Worm (Caenorhabditis elegans) whole organism, L4 larva: ENCODE results near the gene clec-52.

ENCODE experiments used
- daf-16 ChIP-seq, 3 experiments: sonication (generic microtip); optimal IDR thresholded peaks; 2 replicates each; lab custom pipeline; 2016 to 2017; ENCODE audit warnings: missing genetic modification characterization in 3 of 3, missing genetic modification reagents in 3 of 3, mild to moderate bottlenecking in 2 of 3, missing compliant biosample characterization in 2 of 3, missing biosample characterization in 1 of 3, moderate library complexity in 1 of 3
- mdt-29 ChIP-seq: fragments of 200-800 bp; sonication (Bioruptor generic); IDR thresholded peaks from 2 replicates; pipeline ENCODE4 v1.3.6; 2022; ENCODE audit warnings: missing genetic modification reagents, missing genetic modification characterization, missing compliant biosample characterization
- zag-1 ChIP-seq: fragments of 150-350 bp; optimal IDR thresholded peaks from 2 replicates; lab custom pipeline; 2014; ENCODE audit warnings: missing biosample characterization, missing genetic modification characterization

The clec-52 gene

ce11 chrIV:8118790-8119189, 49.8 kb downstream of the clec-52 start, which contains the start of gene F42G8.8 (continued):
- TF ChIP-seq zag-1 (tag; lab: Kevin White, UChicago) (no peak), daf-16 (GFP tag; optimal IDR thresholded peaks at IDR 0.05; lab: Kevin White, UChicago) (no peak), daf-16 (tag; optimal IDR thresholded peaks at IDR 0.05; lab: Kevin White, UChicago) (no peak), mdt-29 (GFP tag; lab: Robert Waterston, UW) (no peak)
